Worm (Caenorhabditis elegans): ENCODE measurements around the gene R07E4.5.

The R07E4.5 gene

DNA sequence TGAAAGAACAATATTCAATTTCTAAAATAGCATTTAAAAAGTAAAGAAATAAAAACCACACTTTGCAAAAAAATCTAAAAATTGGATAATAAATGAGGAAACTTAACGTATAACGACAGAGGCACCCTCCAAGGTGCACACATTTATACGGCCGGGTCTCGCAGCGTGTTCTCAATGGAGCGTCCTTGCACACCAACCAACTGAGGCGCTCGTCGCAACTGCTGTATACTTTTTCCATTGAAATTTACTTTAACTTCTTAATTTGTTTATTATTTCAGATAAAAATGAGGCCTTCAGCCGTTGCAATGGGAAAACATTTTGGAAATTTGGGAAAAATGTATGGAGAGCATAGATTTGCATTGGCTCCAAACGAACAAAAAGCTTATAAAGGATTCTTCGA, at the start of gene R07E4.5, which contains the start of gene R07E4.3:
Gene R07E4.5 (minus strand): TSS at position 1 of the 400 bp plus-strand sequence.
Gene R07E4.3 (plus strand): TSS at position 285 of the 400 bp plus-strand sequence.
- TF ChIP-seq elt-2 (tag; optimal IDR thresholded peaks at IDR 0.05) (peak; percentile 37), lin-39 (tag; optimal IDR thresholded peaks at IDR 0.05) (peak; percentile 91), hmg-11 (tag; optimal IDR thresholded peaks at IDR 0.05) (peak; percentile 60), nhr-23 (tag; optimal IDR thresholded peaks at IDR 0.05) (no peak), ceh-82 (tag; optimal IDR thresholded peaks at IDR 0.05) (no peak), sea-2 (GFP tag; optimal IDR thresholded peaks at IDR 0.05) (no peak), nfya-1 (tag; optimal IDR thresholded peaks at IDR 0.05; ENCODE audit: insufficient read depth) (peak; percentile 86), egl-5 (tag; optimal IDR thresholded peaks at IDR 0.05) (peak; percentile 81), nhr-25 (tag; optimal IDR thresholded peaks at IDR 0.05) (peak; percentile 82), nhr-12 (tag; optimal IDR thresholded peaks at IDR 0.05) (no peak), pha-4 (tag; optimal IDR thresholded peaks at IDR 0.05) (peak; percentile 90), pqm-1 (tag; optimal IDR thresholded peaks at IDR 0.05) (peak; percentile 39), nhr-43 (tag; optimal IDR thresholded peaks at IDR 0.05; ENCODE audit: poor library complexity, severe bottlenecking) (peak; percentile 60), lin-15B (tag; optimal IDR thresholded peaks at IDR 0.05) (peak; percentile 89), R02D3.7 (tag; optimal IDR thresholded peaks at IDR 0.05) (peak; percentile 3), unc-62 (GFP tag; optimal IDR thresholded peaks at IDR 0.05) (no peak), snpc-4 (tag; optimal IDR thresholded peaks at IDR 0.05) (peak; percentile 66)

DNA sequence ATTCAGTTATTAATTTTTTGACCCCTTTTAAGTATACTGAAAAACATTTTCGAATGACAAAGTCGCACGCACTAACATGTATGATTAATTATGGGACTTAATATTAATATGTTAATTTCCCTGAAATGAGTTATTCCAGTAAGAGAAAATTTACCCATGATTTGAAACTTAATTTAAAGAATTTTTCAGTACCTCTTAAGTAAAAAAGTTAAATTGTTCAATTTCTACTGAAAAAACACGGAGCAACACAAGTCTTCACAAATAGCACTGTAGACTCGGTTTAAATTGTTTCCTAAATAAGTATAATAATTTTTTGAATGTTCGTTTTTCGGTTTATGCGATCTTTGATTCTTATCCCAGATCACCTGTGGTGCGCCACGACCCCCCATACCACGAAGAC, 49.5 kb upstream of the R07E4.5 start:
- TF ChIP-seq nhr-237 (tag; optimal IDR thresholded peaks at IDR 0.05) = no peak
- TF ChIP-seq elt-3 (tag; optimal IDR thresholded peaks at IDR 0.05) = no peak
- TF ChIP-seq nhr-25 (tag; optimal IDR thresholded peaks at IDR 0.05) = no peak
- no peak for TF ChIP-seq unc-62 (GFP tag; optimal IDR thresholded peaks at IDR 0.05)
- no peak for TF ChIP-seq fos-1 (tag; optimal IDR thresholded peaks at IDR 0.05)
- TF ChIP-seq nhr-23 (tag; optimal IDR thresholded peaks at IDR 0.05) = no peak
- TF ChIP-seq ztf-11 (tag; optimal IDR thresholded peaks at IDR 0.05) = no peak
- no peak for TF ChIP-seq nhr-11 (tag; optimal IDR thresholded peaks at IDR 0.05)
- no peak for TF ChIP-seq lsy-12 (tag; optimal IDR thresholded peaks at IDR 0.05)
- TF ChIP-seq egl-5 (tag; optimal IDR thresholded peaks at IDR 0.05) = no peak
- TF ChIP-seq nhr-77 (tag; optimal IDR thresholded peaks at IDR 0.05) = no peak
- TF ChIP-seq ZK546.5 (tag; optimal IDR thresholded peaks at IDR 0.05) = no peak
- no peak for TF ChIP-seq ztf-4 (tag; optimal IDR thresholded peaks at IDR 0.05)
- no peak for TF ChIP-seq nhr-67 (tag; optimal IDR thresholded peaks at IDR 0.05)
- no peak for TF ChIP-seq mml-1 (tag; optimal IDR thresholded peaks at IDR 0.05)
- no peak for TF ChIP-seq fkh-10 (GFP tag; optimal IDR thresholded peaks at IDR 0.05)
- no peak for TF ChIP-seq skn-1 (tag; optimal IDR thresholded peaks at IDR 0.05)
- no peak for TF ChIP-seq ceh-16 (tag; optimal IDR thresholded peaks at IDR 0.05)
- no peak for TF ChIP-seq ceh-28 (tag; optimal IDR thresholded peaks at IDR 0.05)

ce11 chrX:6001432-6001831, 48.5 kb upstream of the R07E4.5 start, which contains the start of gene F22F4.4:
Gene F22F4.4, minus strand, starts transcription at chrX:6001532.
- TF ChIP-seq nhr-25 (tag; optimal IDR thresholded peaks at IDR 0.05) (no peak), unc-62 (GFP tag; optimal IDR thresholded peaks at IDR 0.05) (no peak), pqm-1 (tag; optimal IDR thresholded peaks at IDR 0.05) (no peak), mml-1 (tag; optimal IDR thresholded peaks at IDR 0.05) (no peak), nhr-23 (tag; optimal IDR thresholded peaks at IDR 0.05) (no peak), daf-12 (tag; optimal IDR thresholded peaks at IDR 0.05) (no peak), skn-1 (tag; optimal IDR thresholded peaks at IDR 0.05) (no peak), egl-27 (tag; optimal IDR thresholded peaks at IDR 0.05) (no peak), mdl-1 (tag; optimal IDR thresholded peaks at IDR 0.05) (no peak), fos-1 (tag; optimal IDR thresholded peaks at IDR 0.05) (no peak), hmg-11 (tag; optimal IDR thresholded peaks at IDR 0.05) (no peak), ZK546.5 (tag; optimal IDR thresholded peaks at IDR 0.05) (no peak), lin-39 (tag; optimal IDR thresholded peaks at IDR 0.05) (no peak), tbx-2 (tag; optimal IDR thresholded peaks at IDR 0.05) (no peak)

- no peak for TF ChIP-seq lin-39 (tag; optimal IDR thresholded peaks at IDR 0.05)
- TF ChIP-seq pha-4 (tag; optimal IDR thresholded peaks at IDR 0.05) = peak; percentile 66
- TF ChIP-seq zag-1 (tag; optimal IDR thresholded peaks at IDR 0.05) = no peak
- no peak for TF ChIP-seq nhr-237 (tag; optimal IDR thresholded peaks at IDR 0.05)
- no peak for TF ChIP-seq nhr-67 (tag; optimal IDR thresholded peaks at IDR 0.05)
- no peak for TF ChIP-seq nhr-28 (tag; optimal IDR thresholded peaks at IDR 0.05)
Measured at ce11 chrX:5999103-5999554, 46.2 kb upstream of the R07E4.5 start, which contains the start of gene F22F4.9. Gene F22F4.9, minus strand, starts transcription at chrX:5999504.
